Fruit fly (Drosophila melanogaster): ENCODE data around the gene Boh2.

DNA sequence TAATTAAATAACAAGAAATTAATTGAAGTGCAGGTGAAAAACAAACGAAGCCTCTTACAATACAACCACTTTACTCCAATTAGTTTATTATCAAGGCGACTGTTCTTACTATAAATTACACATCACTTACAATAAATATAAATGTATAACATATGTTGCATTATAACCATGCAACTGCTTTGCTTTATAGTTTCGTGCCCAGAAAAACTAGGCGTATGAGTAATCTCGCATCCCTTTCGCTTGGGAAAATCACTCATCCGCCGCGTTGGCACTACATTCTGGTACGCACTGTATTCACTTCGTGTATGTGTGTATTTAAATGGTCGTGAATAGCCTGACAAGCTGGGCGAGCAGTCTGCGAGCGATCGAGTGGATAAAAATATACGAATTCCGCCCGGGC, 8.9 kb upstream of the Boh2 start:
- TF ChIP-seq CG6854 (GFP tag; optimal IDR thresholded peaks at IDR 0.05), result no peak
- TF ChIP-seq fkh (GFP tag; optimal IDR thresholded peaks at IDR 0.05), result no peak
- TF ChIP-seq CG8319 (GFP tag; optimal IDR thresholded peaks at IDR 0.05), result no peak
